Fruit fly (Drosophila melanogaster) whole organism, embryonic: ENCODE results near the gene Spase12.

Experiments used
- CG10462 ChIP-seq: fragments of 200-800 bp; sonication (Bioruptor generic); optimal IDR thresholded peaks from 2 replicates; lab custom pipeline; 2016; ENCODE audit warnings: missing biosample characterization, missing genetic modification characterization
- CG17186 ChIP-seq: fragments of 200-800 bp; sonication (Bioruptor generic); optimal IDR thresholded peaks from 3 replicates; lab custom pipeline; 2017; ENCODE audit warnings: missing biosample characterization, missing genetic modification reagents, missing genetic modification characterization
- CG17612 ChIP-seq: fragments of 200-800 bp; sonication (Bioruptor generic); IDR thresholded peaks from 2 replicates; pipeline ENCODE4 v1.3.6; 2022; ENCODE audit warnings: missing biosample characterization, missing genetic modification characterization
- CG2202 ChIP-seq: fragments of 200-800 bp; sonication (Bioruptor generic); optimal IDR thresholded peaks from 2 replicates; lab custom pipeline; 2018; ENCODE audit warnings: missing biosample characterization, mild to moderate bottlenecking, missing genetic modification characterization
- CG4854 ChIP-seq: fragments of 200-800 bp; sonication (Bioruptor generic); optimal IDR thresholded peaks from 2 replicates; lab custom pipeline; 2016; ENCODE audit warnings: missing biosample characterization, missing genetic modification characterization, inconsistent platforms
- CG6272 ChIP-seq: fragments of 200-800 bp; sonication (Bioruptor generic); IDR thresholded peaks from 2 replicates; pipeline ENCODE4 v1.3.6; 2022; ENCODE audit warnings: missing biosample characterization, missing genetic modification characterization
- CG6689 ChIP-seq: fragments of 200-800 bp; sonication (Bioruptor generic); IDR thresholded peaks from 2 replicates; pipeline ENCODE4 v1.3.6; 2022; ENCODE audit warnings: missing biosample characterization, missing genetic modification characterization
- Dad ChIP-seq: fragments of 200-800 bp; sonication (Bioruptor generic); optimal IDR thresholded peaks from 3 replicates; lab custom pipeline; 2016; ENCODE audit warnings: missing biosample characterization, missing genetic modification characterization
- Gug ChIP-seq: fragments of 200-800 bp; sonication (Bioruptor generic); IDR thresholded peaks from 4 replicates; pipeline ENCODE4 v1.3.6; 2022; ENCODE audit warnings: missing biosample characterization, missing genetic modification characterization
- abd-A ChIP-seq: fragments of 200-800 bp; sonication (Bioruptor generic); optimal IDR thresholded peaks from 3 replicates; lab custom pipeline; 2019; ENCODE audit warnings: missing biosample characterization, mild to moderate bottlenecking, missing genetic modification characterization, moderate library complexity
- ind ChIP-seq: fragments of 200-800 bp; sonication (Bioruptor generic); optimal IDR thresholded peaks from 3 replicates; lab custom pipeline; 2016; ENCODE audit warnings: missing biosample characterization, missing genetic modification characterization
- phol ChIP-seq: fragments of 200-800 bp; sonication (Bioruptor generic); optimal IDR thresholded peaks from 3 replicates; lab custom pipeline; 2018; ENCODE audit warnings: missing biosample characterization, mild to moderate bottlenecking, missing genetic modification characterization, moderate library complexity
- prd ChIP-seq, 3 experiments: fragments of >200 bp in 2 of 3; fragments of 200-800 bp in 1 of 3; sonication (Bioruptor generic) in 1 of 3; optimal IDR thresholded peaks in 2 of 3; IDR thresholded peaks in 1 of 3; 2 replicates in 2 of 3; 3 replicates in 1 of 3; pipeline versions ENCODE4 v1.3.6 to Lab custom; 2017 to 2022; ENCODE audit warnings: missing biosample characterization in 1 of 3, missing genetic modification characterization in 1 of 3

DNA sequence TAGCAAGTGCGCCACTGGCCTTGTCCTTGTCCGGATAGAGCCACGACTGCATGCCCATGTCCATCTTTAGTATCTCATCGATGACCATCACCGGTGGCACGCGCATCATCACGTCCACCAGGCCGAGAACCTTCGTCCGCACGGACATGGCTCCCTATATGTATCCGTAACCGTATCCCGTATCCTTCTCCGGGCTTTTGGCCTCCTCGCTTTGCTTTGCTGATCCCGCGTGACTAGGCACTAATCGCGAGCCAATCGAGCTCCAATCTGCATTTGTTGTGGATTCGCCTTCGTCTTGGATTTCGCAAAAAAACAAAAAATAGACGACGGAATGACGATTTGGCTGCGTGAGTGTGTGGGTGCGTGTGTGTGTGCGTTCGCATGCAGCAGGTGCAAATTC lies 12.0 kb upstream of the Spase12 start:
- TF ChIP-seq CG6272 (no peak), CG4854 (no peak), CG10462 (GFP tag; lab: Kevin White, UChicago) (no peak), abd-A (tag; lab: Kevin White, UChicago) (no peak), CG17612 (no peak), CG17186 (GFP tag; lab: Kevin White, UChicago) (no peak), CG6689 (GFP tag; lab: Robert Waterston, UW) (no peak), phol (tag; lab: Kevin White, UChicago) (no peak), Dad (GFP tag; lab: Kevin White, UChicago) (no peak), ind (GFP tag; lab: Kevin White, UChicago) (no peak), CG2202 (tag; lab: Kevin White, UChicago) (no peak), Gug (GFP tag; lab: Robert Waterston, UW) (no peak), prd (optimal IDR thresholded peaks at IDR 0.05; lab: Kevin White, UChicago) (no peak), prd (GFP tag; IDR thresholded peaks at IDR 0.05; lab: Robert Waterston, UW) (no peak)
